Worm (Caenorhabditis elegans) whole organism, young adult: ENCODE results near the gene mlck-1.

Experiments used
- C06A6.2 ChIP-seq: fragments of 200-800 bp; sonication (Bioruptor generic); conservative IDR thresholded peaks from 2 replicates; pipeline ENCODE4 v1.3.6; 2022; ENCODE audit warnings: missing genetic modification characterization, missing compliant biosample characterization
- C17E4.6 ChIP-seq: fragments of 200-800 bp; sonication (Bioruptor generic); IDR thresholded peaks from 2 replicates; pipeline ENCODE4 v1.3.6; 2022; ENCODE audit warnings: missing genetic modification reagents, missing genetic modification characterization, missing compliant biosample characterization
- F37B4.10 ChIP-seq: fragments of 200-800 bp; sonication (Bioruptor generic); IDR thresholded peaks from 2 replicates; pipeline ENCODE4 v1.3.6; 2022; ENCODE audit warnings: missing genetic modification characterization, missing compliant biosample characterization
- bed-2 ChIP-seq: fragments of 200-800 bp; sonication (Bioruptor generic); IDR thresholded peaks from 2 replicates; pipeline ENCODE4 v1.3.6; 2022; ENCODE audit warnings: missing genetic modification reagents, missing genetic modification characterization, missing compliant biosample characterization
- dox-1 ChIP-seq: fragments of 200-800 bp; sonication (Bioruptor generic); IDR thresholded peaks from 2 replicates; pipeline ENCODE4 v1.3.6; 2022; ENCODE audit warnings: missing genetic modification reagents, missing genetic modification characterization, missing compliant biosample characterization
- ets-4 ChIP-seq: fragments of 200-800 bp; sonication (Bioruptor generic); optimal IDR thresholded peaks from 2 replicates; lab custom pipeline; 2018; ENCODE audit warnings: mild to moderate bottlenecking, missing genetic modification characterization, missing compliant biosample characterization
- hlh-26 ChIP-seq: fragments of 200-800 bp; sonication (Bioruptor generic); conservative IDR thresholded peaks from 2 replicates; pipeline ENCODE4 v1.3.6; 2022; ENCODE audit warnings: missing genetic modification reagents, missing genetic modification characterization, missing compliant biosample characterization
- madf-3 ChIP-seq: fragments of 200-800 bp; sonication (Bioruptor generic); IDR thresholded peaks from 2 replicates; pipeline ENCODE4 v1.3.6; 2022; ENCODE audit warnings: missing genetic modification reagents, missing genetic modification characterization, missing compliant biosample characterization
- mcd-1 ChIP-seq: fragments of 200-800 bp; sonication (Bioruptor generic); IDR thresholded peaks from 2 replicates; pipeline ENCODE4 v1.3.6; 2022; ENCODE audit warnings: missing genetic modification reagents, missing genetic modification characterization, missing compliant biosample characterization
- mel-28 ChIP-seq: sonication (generic microtip); optimal IDR thresholded peaks from 2 replicates; lab custom pipeline; 2016; ENCODE audit warnings: borderline replicate concordance, mild to moderate bottlenecking, missing genetic modification characterization, missing compliant biosample characterization
- nfyb-1 ChIP-seq: fragments of 200-800 bp; sonication (Bioruptor generic); IDR thresholded peaks from 2 replicates; pipeline ENCODE4 v1.3.6; 2022; ENCODE audit warnings: missing genetic modification reagents, missing genetic modification characterization, missing compliant biosample characterization
- nhr-80 ChIP-seq: sonication (generic microtip); optimal IDR thresholded peaks from 2 replicates; lab custom pipeline; 2016; ENCODE audit warnings: missing genetic modification characterization, missing compliant biosample characterization
- pha-4 ChIP-seq: fragments of 150-350 bp; sonication (generic microtip); optimal IDR thresholded peaks from 2 replicates; lab custom pipeline; 2014; ENCODE audit warnings: missing biosample characterization, missing genetic modification reagents, missing genetic modification characterization
- tbx-9 ChIP-seq: sonication (generic microtip); optimal IDR thresholded peaks from 2 replicates; lab custom pipeline; 2016; ENCODE audit warnings: borderline replicate concordance, missing genetic modification characterization, inconsistent platforms, missing compliant biosample characterization

ce11 chrX:10049160-10049559, 20.4 kb downstream of the mlck-1 start, which contains the start of gene gnrr-3:
- TF ChIP-seq nfyb-1 (GFP tag; lab: Robert Waterston, UW) (no peak), F37B4.10 (GFP tag; lab: Robert Waterston, UW) (no peak), C17E4.6 (no peak), hlh-26 (GFP tag; lab: Robert Waterston, UW) (no peak), dox-1 (no peak), pha-4 (tag; lab: Kevin White, UChicago) (no peak), mel-28 (tag; lab: Kevin White, UChicago) (no peak), mcd-1 (GFP tag; lab: Robert Waterston, UW) (no peak), tbx-9 (tag; lab: Kevin White, UChicago) (no peak), ets-4 (GFP tag; lab: Kevin White, UChicago) (no peak), bed-2 (GFP tag; lab: Robert Waterston, UW) (no peak), C06A6.2 (GFP tag; lab: Robert Waterston, UW) (no peak), madf-3 (GFP tag; lab: Robert Waterston, UW) (no peak), nhr-80 (tag; lab: Kevin White, UChicago) (no peak)
